Worm (Caenorhabditis elegans) whole organism, early embryonic: ENCODE data around the gene F18H3.4.

ENCODE experiments used
- flt-1 ChIP-seq: fragments of 200-800 bp; sonication (Bioruptor generic); IDR thresholded peaks from 2 replicates; pipeline ENCODE4 v1.3.6; 2022; ENCODE audit warnings: missing genetic modification characterization, missing compliant biosample characterization
- hnd-1 ChIP-seq: sonication (generic microtip); optimal IDR thresholded peaks from 2 replicates; lab custom pipeline; 2016; ENCODE audit warnings: missing genetic modification characterization, missing compliant biosample characterization

DNA sequence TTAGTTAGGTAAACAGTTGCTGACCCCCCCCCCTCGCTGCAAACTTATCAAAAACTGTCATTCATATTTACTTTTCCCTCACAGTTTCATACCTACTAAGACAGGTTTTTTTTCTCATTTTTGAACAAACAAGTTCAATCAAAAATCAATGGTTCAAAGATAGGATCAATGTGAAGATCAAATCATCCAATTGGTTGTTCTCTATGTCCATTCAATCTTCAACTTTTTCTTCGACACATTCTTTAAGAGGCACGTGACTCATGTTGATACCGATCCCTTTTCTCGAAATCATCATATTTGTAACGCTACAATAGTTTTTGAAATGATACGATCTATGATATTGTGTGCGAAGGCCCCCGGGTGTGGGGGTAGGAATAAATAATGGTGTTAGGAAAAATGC is 10.8 kb downstream of the F18H3.4 start:
- no peak for TF ChIP-seq hnd-1 (tag; lab: Kevin White, UChicago)
- TF ChIP-seq flt-1: no peak
